Fruit fly (Drosophila melanogaster) whole organism, adult: ENCODE measurements around the gene Rab27.

Experiments used
- CG11617 ChIP-seq: fragments of 200-800 bp; sonication (Bioruptor generic); optimal IDR thresholded peaks from 2 replicates; lab custom pipeline; 2017; ENCODE audit warnings: mild to moderate bottlenecking, missing biosample characterization, missing genetic modification reagents, missing genetic modification characterization
- CG12768 ChIP-seq: fragments of 200-800 bp; sonication (Bioruptor generic); optimal IDR thresholded peaks from 2 replicates; lab custom pipeline; 2017; ENCODE audit warnings: missing biosample characterization, missing genetic modification characterization, mild to moderate bottlenecking, moderate library complexity, missing genetic modification reagents
- CG14711 ChIP-seq: fragments of 200-800 bp; sonication (Bioruptor generic); optimal IDR thresholded peaks from 2 replicates; lab custom pipeline; 2018; ENCODE audit warnings: missing biosample characterization, mild to moderate bottlenecking, missing genetic modification characterization, moderate library complexity
- CG1620 ChIP-seq: fragments of 200-800 bp; sonication (Bioruptor generic); optimal IDR thresholded peaks from 2 replicates; lab custom pipeline; 2016; ENCODE audit warnings: missing biosample characterization, missing genetic modification characterization
- CG33017 ChIP-seq: fragments of 200-800 bp; sonication (Bioruptor generic); optimal IDR thresholded peaks from 2 replicates; lab custom pipeline; 2018; ENCODE audit warnings: missing biosample characterization, mild to moderate bottlenecking, missing genetic modification characterization, moderate library complexity
- CG5204 ChIP-seq: fragments of 200-800 bp; sonication (Bioruptor generic); optimal IDR thresholded peaks from 2 replicates; lab custom pipeline; 2016; ENCODE audit warnings: missing biosample characterization, missing genetic modification characterization
- CG7045 ChIP-seq: fragments of 200-800 bp; sonication (Bioruptor generic); optimal IDR thresholded peaks from 2 replicates; lab custom pipeline; 2017; ENCODE audit warnings: missing biosample characterization, mild to moderate bottlenecking, missing genetic modification characterization
- CG7101 ChIP-seq: fragments of 200-800 bp; sonication (Bioruptor generic); optimal IDR thresholded peaks from 2 replicates; lab custom pipeline; 2018; ENCODE audit warnings: missing biosample characterization, mild to moderate bottlenecking, missing genetic modification characterization, moderate library complexity
- Clk ChIP-seq: fragments of 200-800 bp; sonication (Bioruptor generic); optimal IDR thresholded peaks from 2 replicates; lab custom pipeline; 2017; ENCODE audit warnings: missing biosample characterization, missing genetic modification characterization
- Crg-1 ChIP-seq: fragments of 200-800 bp; sonication (Bioruptor generic); optimal IDR thresholded peaks from 2 replicates; lab custom pipeline; 2016; ENCODE audit warnings: missing biosample characterization, missing genetic modification characterization
- Hr96 ChIP-seq: fragments of 200-800 bp; sonication (Bioruptor generic); optimal IDR thresholded peaks from 2 replicates; lab custom pipeline; 2016; ENCODE audit warnings: missing biosample characterization, missing genetic modification characterization
- Mnt ChIP-seq: fragments of 200-800 bp; sonication (Bioruptor generic); optimal IDR thresholded peaks from 2 replicates; lab custom pipeline; 2016; ENCODE audit warnings: missing biosample characterization, mild to moderate bottlenecking, missing genetic modification characterization
- bab1 ChIP-seq: fragments of 200-800 bp; sonication (Bioruptor generic); optimal IDR thresholded peaks from 3 replicates; lab custom pipeline; 2019; ENCODE audit warnings: missing biosample characterization, mild to moderate bottlenecking, missing genetic modification characterization, moderate library complexity
- cic ChIP-seq: fragments of 200-800 bp; sonication (Bioruptor generic); optimal IDR thresholded peaks from 2 replicates; lab custom pipeline; 2017; ENCODE audit warnings: missing biosample characterization, mild to moderate bottlenecking, missing genetic modification characterization, moderate library complexity
- cnc ChIP-seq, 2 experiments: fragments of >200 bp; optimal IDR thresholded peaks; 2 replicates each; lab custom pipeline; 2017
- kay ChIP-seq: fragments of 200-800 bp; sonication (Bioruptor generic); peaks from one replicate; lab custom pipeline; 2016; ENCODE audit warnings: missing biosample characterization, missing genetic modification characterization, borderline replicate concordance
- ovo ChIP-seq: fragments of 200-800 bp; sonication (Bioruptor generic); optimal IDR thresholded peaks from 2 replicates; lab custom pipeline; 2016; ENCODE audit warnings: missing biosample characterization, missing genetic modification characterization
- pad ChIP-seq: fragments of 200-800 bp; sonication (Bioruptor generic); optimal IDR thresholded peaks from 3 replicates; lab custom pipeline; 2017; ENCODE audit warnings: missing biosample characterization, missing genetic modification characterization, mild to moderate bottlenecking, moderate library complexity, missing genetic modification reagents
- tj ChIP-seq: fragments of 200-800 bp; sonication (Bioruptor generic); optimal IDR thresholded peaks from 3 replicates; lab custom pipeline; 2017; ENCODE audit warnings: missing biosample characterization, mild to moderate bottlenecking, missing genetic modification characterization, moderate library complexity
- toe ChIP-seq: fragments of 200-800 bp; sonication (Bioruptor generic); optimal IDR thresholded peaks from 2 replicates; lab custom pipeline; 2016; ENCODE audit warnings: missing biosample characterization, missing genetic modification characterization

The Rab27 gene

dm6 chrX:1464033-1464432 is 12.7 kb downstream of the Rab27 start, which contains the start of gene Ns3:
Gene Ns3 (minus strand): TSS chrX:1464220.
- no peak for TF ChIP-seq CG11617 (GFP tag; lab: Kevin White, UChicago)
- no peak for TF ChIP-seq tj (GFP tag; lab: Kevin White, UChicago)
- no peak for TF ChIP-seq toe (GFP tag; lab: Kevin White, UChicago)
- TF ChIP-seq kay (GFP tag; lab: Kevin White, UChicago): no peak
- TF ChIP-seq bab1: peak; percentile 46
- peak; percentile 99 for TF ChIP-seq Mnt (GFP tag; lab: Kevin White, UChicago)

dm6 chrX:1461544-1461943 is 15.2 kb downstream of the Rab27 start, which contains the start of gene CG14787:
Gene CG14787 (minus strand): TSS chrX:1461676.
- TF ChIP-seq cic (GFP tag; lab: Kevin White, UChicago) (no peak), tj (GFP tag; lab: Kevin White, UChicago) (no peak), CG12768 (GFP tag; lab: Kevin White, UChicago) (no peak)

dm6 chrX:1460278-1460872 is 16.4 kb downstream of the Rab27 start, which contains the start of gene Lrpprc2:
Gene Lrpprc2 (minus strand): TSS chrX:1460617.
- peak; percentile 7 for TF ChIP-seq Mnt (GFP tag; lab: Kevin White, UChicago)
- TF ChIP-seq Crg-1 (GFP tag; lab: Kevin White, UChicago): peak; percentile 3
- peak; percentile 25 for TF ChIP-seq bab1
- no peak for TF ChIP-seq pad (GFP tag; lab: Kevin White, UChicago)

- TF ChIP-seq toe (GFP tag; lab: Kevin White, UChicago) (no peak), CG14711 (tag; lab: Kevin White, UChicago) (no peak), CG11617 (GFP tag; lab: Kevin White, UChicago) (no peak), CG5204 (GFP tag; lab: Kevin White, UChicago) (no peak), ovo (GFP tag; lab: Kevin White, UChicago) (no peak), kay (GFP tag; lab: Kevin White, UChicago) (no peak), cnc (optimal IDR thresholded peaks at IDR 0.05; lab: Kevin White, UChicago) (no peak), CG7045 (GFP tag; lab: Kevin White, UChicago) (no peak), CG7101 (tag; lab: Kevin White, UChicago) (no peak), pad (GFP tag; lab: Kevin White, UChicago) (no peak), CG1620 (GFP tag; lab: Kevin White, UChicago) (no peak), Hr96 (no peak), Clk (GFP tag; lab: Kevin White, UChicago) (no peak), Mnt (GFP tag; lab: Kevin White, UChicago) (no peak)
Measured at dm6 chrX:1456954-1457353, 19.8 kb downstream of the Rab27 start, which contains the start of gene CG14785. Gene CG14785 (minus strand): TSS chrX:1457054.

- TF ChIP-seq CG7045 (GFP tag; lab: Kevin White, UChicago) (no peak), ovo (GFP tag; lab: Kevin White, UChicago) (peak; percentile 85)
Measured at dm6 chrX:1454837-1455236, 21.9 kb downstream of the Rab27 start.

dm6 chrX:1452130-1452529 is 24.6 kb downstream of the Rab27 start, which contains the start of gene Gr2a:
Gene Gr2a (plus strand): TSS chrX:1452430.
- TF ChIP-seq Mnt (GFP tag; lab: Kevin White, UChicago): no peak
- TF ChIP-seq CG11617 (GFP tag; lab: Kevin White, UChicago): no peak
- TF ChIP-seq toe (GFP tag; lab: Kevin White, UChicago): no peak
- TF ChIP-seq cnc (optimal IDR thresholded peaks at IDR 0.05; lab: Kevin White, UChicago): no peak
- no peak for TF ChIP-seq Hr96
- TF ChIP-seq Clk (GFP tag; lab: Kevin White, UChicago): no peak
- TF ChIP-seq Crg-1 (GFP tag; lab: Kevin White, UChicago): no peak
- no peak for TF ChIP-seq CG33017 (tag; lab: Kevin White, UChicago)
- no peak for TF ChIP-seq CG1620 (GFP tag; lab: Kevin White, UChicago)
- TF ChIP-seq CG12768 (GFP tag; lab: Kevin White, UChicago): no peak
- no peak for TF ChIP-seq cic (GFP tag; lab: Kevin White, UChicago)
- TF ChIP-seq CG7045 (GFP tag; lab: Kevin White, UChicago): no peak
- no peak for TF ChIP-seq tj (GFP tag; lab: Kevin White, UChicago)
- TF ChIP-seq CG7101 (tag; lab: Kevin White, UChicago): no peak
- no peak for TF ChIP-seq pad (GFP tag; lab: Kevin White, UChicago)
